Fruit fly (Drosophila melanogaster) whole organism, adult: Measurements from ENCODE around the gene CG46313.

Source experiments
- CG11617 ChIP-seq: fragments of 200-800 bp; sonication (Bioruptor generic); optimal IDR thresholded peaks from 2 replicates; lab custom pipeline; 2017; ENCODE audit warnings: mild to moderate bottlenecking, missing biosample characterization, missing genetic modification reagents, missing genetic modification characterization
- CG12768 ChIP-seq: fragments of 200-800 bp; sonication (Bioruptor generic); optimal IDR thresholded peaks from 2 replicates; lab custom pipeline; 2017; ENCODE audit warnings: missing biosample characterization, missing genetic modification characterization, mild to moderate bottlenecking, moderate library complexity, missing genetic modification reagents
- CG14711 ChIP-seq: fragments of 200-800 bp; sonication (Bioruptor generic); optimal IDR thresholded peaks from 2 replicates; lab custom pipeline; 2018; ENCODE audit warnings: missing biosample characterization, mild to moderate bottlenecking, missing genetic modification characterization, moderate library complexity
- CG1620 ChIP-seq: fragments of 200-800 bp; sonication (Bioruptor generic); optimal IDR thresholded peaks from 2 replicates; lab custom pipeline; 2016; ENCODE audit warnings: missing biosample characterization, missing genetic modification characterization
- CG33017 ChIP-seq: fragments of 200-800 bp; sonication (Bioruptor generic); optimal IDR thresholded peaks from 2 replicates; lab custom pipeline; 2018; ENCODE audit warnings: missing biosample characterization, mild to moderate bottlenecking, missing genetic modification characterization, moderate library complexity
- CG5204 ChIP-seq: fragments of 200-800 bp; sonication (Bioruptor generic); optimal IDR thresholded peaks from 2 replicates; lab custom pipeline; 2016; ENCODE audit warnings: missing biosample characterization, missing genetic modification characterization
- CG7045 ChIP-seq: fragments of 200-800 bp; sonication (Bioruptor generic); optimal IDR thresholded peaks from 2 replicates; lab custom pipeline; 2017; ENCODE audit warnings: missing biosample characterization, mild to moderate bottlenecking, missing genetic modification characterization
- CG7101 ChIP-seq: fragments of 200-800 bp; sonication (Bioruptor generic); optimal IDR thresholded peaks from 2 replicates; lab custom pipeline; 2018; ENCODE audit warnings: missing biosample characterization, mild to moderate bottlenecking, missing genetic modification characterization, moderate library complexity
- Clk ChIP-seq: fragments of 200-800 bp; sonication (Bioruptor generic); optimal IDR thresholded peaks from 2 replicates; lab custom pipeline; 2017; ENCODE audit warnings: missing biosample characterization, missing genetic modification characterization
- Crg-1 ChIP-seq: fragments of 200-800 bp; sonication (Bioruptor generic); optimal IDR thresholded peaks from 2 replicates; lab custom pipeline; 2016; ENCODE audit warnings: missing biosample characterization, missing genetic modification characterization
- Hr96 ChIP-seq: fragments of 200-800 bp; sonication (Bioruptor generic); optimal IDR thresholded peaks from 2 replicates; lab custom pipeline; 2016; ENCODE audit warnings: missing biosample characterization, missing genetic modification characterization
- Mnt ChIP-seq: fragments of 200-800 bp; sonication (Bioruptor generic); optimal IDR thresholded peaks from 2 replicates; lab custom pipeline; 2016; ENCODE audit warnings: missing biosample characterization, mild to moderate bottlenecking, missing genetic modification characterization
- bab1 ChIP-seq: fragments of 200-800 bp; sonication (Bioruptor generic); optimal IDR thresholded peaks from 3 replicates; lab custom pipeline; 2019; ENCODE audit warnings: missing biosample characterization, mild to moderate bottlenecking, missing genetic modification characterization, moderate library complexity
- cic ChIP-seq: fragments of 200-800 bp; sonication (Bioruptor generic); optimal IDR thresholded peaks from 2 replicates; lab custom pipeline; 2017; ENCODE audit warnings: missing biosample characterization, mild to moderate bottlenecking, missing genetic modification characterization, moderate library complexity
- cnc ChIP-seq, 2 experiments: fragments of >200 bp; optimal IDR thresholded peaks; 2 replicates each; lab custom pipeline; 2017
- kay ChIP-seq: fragments of 200-800 bp; sonication (Bioruptor generic); peaks from one replicate; lab custom pipeline; 2016; ENCODE audit warnings: missing biosample characterization, missing genetic modification characterization, borderline replicate concordance
- ovo ChIP-seq: fragments of 200-800 bp; sonication (Bioruptor generic); optimal IDR thresholded peaks from 2 replicates; lab custom pipeline; 2016; ENCODE audit warnings: missing biosample characterization, missing genetic modification characterization
- pad ChIP-seq: fragments of 200-800 bp; sonication (Bioruptor generic); optimal IDR thresholded peaks from 3 replicates; lab custom pipeline; 2017; ENCODE audit warnings: missing biosample characterization, missing genetic modification characterization, mild to moderate bottlenecking, moderate library complexity, missing genetic modification reagents
- tj ChIP-seq: fragments of 200-800 bp; sonication (Bioruptor generic); optimal IDR thresholded peaks from 3 replicates; lab custom pipeline; 2017; ENCODE audit warnings: missing biosample characterization, mild to moderate bottlenecking, missing genetic modification characterization, moderate library complexity
- toe ChIP-seq: fragments of 200-800 bp; sonication (Bioruptor generic); optimal IDR thresholded peaks from 2 replicates; lab custom pipeline; 2016; ENCODE audit warnings: missing biosample characterization, missing genetic modification characterization

Gene CG46313

DNA sequence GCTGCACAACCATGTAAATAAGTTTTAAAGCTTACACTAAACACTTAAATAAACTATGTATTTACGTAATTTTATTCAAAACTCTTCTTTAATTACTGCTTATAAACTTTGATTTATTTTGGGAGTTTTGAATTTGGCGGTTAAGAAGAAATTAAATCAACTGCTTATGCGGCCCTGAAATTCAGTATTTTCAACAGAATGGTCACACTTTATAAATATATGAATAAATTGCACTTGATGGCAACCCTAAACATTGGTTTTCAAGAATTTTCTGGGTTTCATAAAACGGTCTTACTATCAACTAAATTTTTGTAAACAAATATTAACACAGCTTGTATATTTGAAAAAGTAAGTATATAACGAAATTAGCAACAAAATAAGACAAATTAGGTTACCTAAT is 33.1 kb upstream of the CG46313 start, which contains the start of gene CG14252:
Gene CG14252 (plus strand): TSS at position 302 of the 400 bp plus-strand sequence.
- TF ChIP-seq kay (GFP tag; lab: Kevin White, UChicago) (peak; percentile 84), CG33017 (no peak), CG14711 (tag; lab: Kevin White, UChicago) (peak; percentile 98), ovo (no peak), toe (no peak), CG7101 (tag; lab: Kevin White, UChicago) (peak; percentile 18), bab1 (GFP tag; lab: Kevin White, UChicago) (peak; percentile 64), cnc (optimal IDR thresholded peaks at IDR 0.05; lab: Kevin White, UChicago) (no peak), cic (GFP tag; lab: Kevin White, UChicago) (peak; percentile 16)

DNA sequence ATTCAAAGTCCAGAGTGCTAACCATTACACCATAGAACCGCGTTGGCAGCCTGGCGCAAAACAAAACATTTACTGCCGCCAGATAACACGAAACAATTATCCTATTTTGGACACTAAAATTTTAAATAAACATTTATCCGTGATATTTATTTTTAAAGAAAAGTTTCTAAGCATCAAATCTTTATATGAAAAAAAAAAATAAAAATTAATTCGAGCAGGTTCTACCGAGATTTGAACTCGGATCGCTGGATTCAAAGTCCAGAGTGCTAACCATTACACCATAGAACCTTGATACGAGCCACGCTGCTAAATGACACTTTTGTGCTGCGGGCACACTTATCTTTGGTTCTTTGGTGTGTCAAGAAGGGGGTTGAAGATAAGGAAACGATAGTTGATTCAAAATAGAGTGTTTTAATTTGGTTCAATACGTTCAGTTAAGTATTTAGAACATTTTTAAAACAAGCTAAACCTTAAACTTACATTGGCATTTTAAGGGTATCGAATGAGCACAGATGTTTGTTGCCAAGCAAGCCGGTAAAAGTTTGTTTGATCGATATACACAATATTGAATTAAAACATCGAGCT is 31.0 kb upstream of the CG46313 start, which contains the start of gene Spag1:
Gene Spag1 (plus strand): TSS at position 535 of the 585 bp plus-strand sequence.
- TF ChIP-seq CG14711 (tag; lab: Kevin White, UChicago) (peak; percentile 1), CG5204 (GFP tag; lab: Kevin White, UChicago) (peak; percentile 75), CG33017 (peak; percentile 55), Mnt (GFP tag; lab: Kevin White, UChicago) (peak; percentile 32), CG1620 (no peak), Crg-1 (GFP tag; lab: Kevin White, UChicago) (no peak), ovo (no peak), Hr96 (GFP tag; lab: Kevin White, UChicago) (peak; percentile 85), kay (GFP tag; lab: Kevin White, UChicago) (peak; percentile 100), cic (GFP tag; lab: Kevin White, UChicago) (peak; percentile 32), CG11617 (GFP tag; lab: Kevin White, UChicago) (peak; percentile 59), Clk (GFP tag; lab: Kevin White, UChicago) (no peak), CG7101 (tag; lab: Kevin White, UChicago) (peak; percentile 29), cnc (optimal IDR thresholded peaks at IDR 0.05; lab: Kevin White, UChicago) (no peak), tj (GFP tag; lab: Kevin White, UChicago) (peak; percentile 48), bab1 (GFP tag; lab: Kevin White, UChicago) (peak; percentile 62), toe (peak; percentile 89), pad (GFP tag; lab: Kevin White, UChicago) (no peak), CG12768 (peak; percentile 98), CG7045 (GFP tag; lab: Kevin White, UChicago) (peak; percentile 26)

DNA sequence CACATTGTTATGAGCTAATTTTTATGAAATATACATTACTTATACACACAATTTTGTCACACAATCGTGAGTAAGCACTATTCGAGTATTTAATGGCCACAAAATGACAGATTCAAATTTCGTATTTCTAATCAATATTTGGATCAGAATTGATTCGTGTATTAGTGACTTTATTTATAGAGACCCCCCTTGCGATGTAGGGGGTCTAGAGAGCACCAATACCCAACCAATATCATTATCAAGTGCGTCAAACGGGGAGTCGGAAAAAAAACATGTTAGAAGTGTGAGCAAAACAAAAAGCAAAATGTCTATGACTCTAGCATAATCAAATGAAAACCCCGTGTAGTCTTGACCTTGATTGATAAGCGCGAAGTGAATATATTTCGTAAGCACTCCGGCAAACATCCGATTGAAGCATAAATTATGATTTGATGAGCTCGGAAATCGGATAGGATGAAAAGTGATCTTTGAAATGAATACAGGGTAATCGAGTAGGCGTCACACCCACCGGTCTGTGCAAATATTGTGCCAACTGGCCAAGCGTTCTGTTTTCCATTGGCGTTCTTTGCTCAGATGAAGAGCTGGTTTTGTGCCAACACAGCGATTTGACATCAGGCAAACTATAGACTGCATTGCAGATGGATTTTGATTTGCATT is 26.0 kb upstream of the CG46313 start:
- TF ChIP-seq CG11617 (GFP tag; lab: Kevin White, UChicago) (no peak), ovo (no peak), toe (no peak), Mnt (GFP tag; lab: Kevin White, UChicago) (no peak), Clk (GFP tag; lab: Kevin White, UChicago) (no peak), kay (GFP tag; lab: Kevin White, UChicago) (no peak), CG1620 (no peak), CG7045 (GFP tag; lab: Kevin White, UChicago) (no peak), tj (GFP tag; lab: Kevin White, UChicago) (no peak), Crg-1 (GFP tag; lab: Kevin White, UChicago) (no peak), cnc (optimal IDR thresholded peaks at IDR 0.05; lab: Kevin White, UChicago) (no peak), cic (GFP tag; lab: Kevin White, UChicago) (no peak), CG12768 (no peak), CG5204 (GFP tag; lab: Kevin White, UChicago) (no peak)

DNA sequence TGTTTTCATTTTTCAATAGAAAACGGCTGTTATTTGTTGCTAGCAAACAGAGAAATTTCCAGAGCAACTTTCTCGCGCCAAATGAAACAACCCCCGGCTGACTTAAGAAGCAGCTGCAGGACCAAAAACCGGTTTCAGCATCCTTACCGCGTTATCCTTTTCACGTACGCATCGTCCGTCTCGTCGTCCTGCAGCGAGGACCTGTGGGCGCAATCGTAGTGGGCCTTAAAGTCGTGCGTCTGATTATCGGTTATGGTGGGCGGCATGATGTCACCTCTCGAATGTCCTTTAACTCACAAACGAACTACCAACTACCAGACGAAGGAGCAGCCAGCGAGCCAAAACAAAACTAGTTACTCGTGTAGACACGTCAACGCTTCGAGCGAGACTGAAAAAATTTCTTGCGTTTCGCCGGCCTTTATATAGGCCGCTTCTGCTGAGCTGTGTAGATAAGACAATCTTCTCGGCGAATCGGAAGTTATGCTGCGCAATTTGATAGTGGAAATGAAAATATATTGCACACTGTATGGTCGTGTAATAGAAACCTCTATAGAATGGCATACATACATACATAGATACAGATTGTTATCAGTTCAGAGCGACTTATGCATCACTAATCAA is 25.4 kb upstream of the CG46313 start:
- TF ChIP-seq CG7101 (tag; lab: Kevin White, UChicago) (no peak), CG11617 (GFP tag; lab: Kevin White, UChicago) (no peak), CG33017 (no peak), Hr96 (GFP tag; lab: Kevin White, UChicago) (no peak), cnc (optimal IDR thresholded peaks at IDR 0.05; lab: Kevin White, UChicago) (no peak), CG14711 (tag; lab: Kevin White, UChicago) (no peak), Crg-1 (GFP tag; lab: Kevin White, UChicago) (no peak)

DNA sequence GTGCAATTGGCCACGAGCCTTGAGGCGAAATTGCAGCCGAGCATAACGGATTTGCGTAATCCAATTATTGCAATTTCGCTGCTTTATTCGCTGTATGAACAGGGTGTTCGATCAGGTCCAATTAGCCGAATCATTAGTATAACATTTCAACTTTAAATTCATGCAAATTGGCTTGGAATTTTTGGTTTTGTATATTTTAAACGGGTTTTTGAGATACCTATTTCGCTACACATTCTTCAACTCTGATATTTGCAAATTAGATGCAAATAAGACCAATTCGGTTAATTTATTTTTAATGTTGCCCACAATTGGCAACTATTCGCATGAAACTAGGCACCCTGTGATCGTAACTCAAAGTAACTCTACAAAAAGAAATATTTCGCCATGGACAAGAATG is 24.9 kb upstream of the CG46313 start:
- peak; percentile 99 for TF ChIP-seq bab1 (GFP tag; lab: Kevin White, UChicago)
- TF ChIP-seq cnc (optimal IDR thresholded peaks at IDR 0.05; lab: Kevin White, UChicago): no peak
- TF ChIP-seq CG5204 (GFP tag; lab: Kevin White, UChicago): peak; percentile 48
- peak; percentile 51 for TF ChIP-seq CG11617 (GFP tag; lab: Kevin White, UChicago)
- TF ChIP-seq CG14711 (tag; lab: Kevin White, UChicago): peak; percentile 85
- TF ChIP-seq CG7101 (tag; lab: Kevin White, UChicago): peak; percentile 82
- peak; percentile 73 for TF ChIP-seq pad (GFP tag; lab: Kevin White, UChicago)
- peak; percentile 40 for TF ChIP-seq CG33017
- no peak for TF ChIP-seq ovo
- peak; percentile 45 for TF ChIP-seq toe
- TF ChIP-seq CG1620: peak; percentile 92
- TF ChIP-seq kay (GFP tag; lab: Kevin White, UChicago): no peak
- peak; percentile 70 for TF ChIP-seq tj (GFP tag; lab: Kevin White, UChicago)
- TF ChIP-seq Crg-1 (GFP tag; lab: Kevin White, UChicago): peak; percentile 91
- peak; percentile 35 for TF ChIP-seq Mnt (GFP tag; lab: Kevin White, UChicago)
- TF ChIP-seq Hr96 (GFP tag; lab: Kevin White, UChicago): peak; percentile 80
- TF ChIP-seq cic (GFP tag; lab: Kevin White, UChicago): no peak
- TF ChIP-seq CG12768: no peak
- TF ChIP-seq Clk (GFP tag; lab: Kevin White, UChicago): peak; percentile 35
- TF ChIP-seq CG7045 (GFP tag; lab: Kevin White, UChicago): peak; percentile 35
